Fruit fly (Drosophila melanogaster) whole organism, embryonic: ENCODE measurements around the gene CG3764.

ENCODE experiments used
- Atf3 ChIP-seq: fragments of 200-800 bp; sonication (Bioruptor generic); optimal IDR thresholded peaks from 3 replicates; lab custom pipeline; 2016; ENCODE audit warnings: missing biosample characterization, missing genetic modification characterization
- Atf6 ChIP-seq: fragments of 200-800 bp; sonication (Bioruptor generic); IDR thresholded peaks from 2 replicates; pipeline ENCODE4 v1.3.6; 2022; ENCODE audit warnings: missing biosample characterization, missing genetic modification characterization
- B-H1 ChIP-seq: fragments of 200-800 bp; sonication (Bioruptor generic); IDR thresholded peaks from 3 replicates; pipeline ENCODE4 v1.3.6; 2022; ENCODE audit warnings: missing biosample characterization, missing genetic modification characterization
- CG10431 ChIP-seq: fragments of 200-800 bp; sonication (Bioruptor generic); optimal IDR thresholded peaks from 3 replicates; lab custom pipeline; 2018; ENCODE audit warnings: missing biosample characterization, mild to moderate bottlenecking, missing genetic modification characterization
- CG11085 ChIP-seq: fragments of 200-800 bp; sonication (Bioruptor generic); IDR thresholded peaks from 2 replicates; pipeline ENCODE4 v1.3.6; 2022; ENCODE audit warnings: missing biosample characterization, missing genetic modification characterization
- CG11456 ChIP-seq: fragments of 200-800 bp; sonication (Bioruptor generic); IDR thresholded peaks from 3 replicates; pipeline ENCODE4 v1.3.6; 2022; ENCODE audit warnings: missing biosample characterization, missing genetic modification characterization
- CG11696 ChIP-seq: fragments of 200-800 bp; sonication (Bioruptor generic); IDR thresholded peaks from 2 replicates; pipeline ENCODE4 v1.3.6; 2022; ENCODE audit warnings: missing biosample characterization, missing genetic modification characterization
- CG12236 ChIP-seq: fragments of 200-800 bp; sonication (Bioruptor generic); optimal IDR thresholded peaks from 2 replicates; lab custom pipeline; 2016; ENCODE audit warnings: missing biosample characterization, missing genetic modification characterization
- CG13123 ChIP-seq: fragments of 200-800 bp; sonication (Bioruptor generic); optimal IDR thresholded peaks from 2 replicates; lab custom pipeline; 2016; ENCODE audit warnings: missing biosample characterization, missing genetic modification characterization
- CG13894 ChIP-seq: fragments of 200-800 bp; sonication (Bioruptor generic); optimal IDR thresholded peaks from 3 replicates; lab custom pipeline; 2018; ENCODE audit warnings: missing biosample characterization, mild to moderate bottlenecking, missing genetic modification characterization, moderate library complexity
- CG14441 ChIP-seq: fragments of 200-800 bp; sonication (Bioruptor generic); IDR thresholded peaks from 2 replicates; pipeline ENCODE4 v1.3.6; 2022; ENCODE audit warnings: missing biosample characterization, missing genetic modification characterization
- CG15011 ChIP-seq: fragments of 200-800 bp; sonication (Bioruptor generic); optimal IDR thresholded peaks from 3 replicates; lab custom pipeline; 2018; ENCODE audit warnings: missing biosample characterization, mild to moderate bottlenecking, missing genetic modification characterization
- CG15479 ChIP-seq: fragments of 200-800 bp; sonication (Bioruptor generic); optimal IDR thresholded peaks from 3 replicates; lab custom pipeline; 2019; ENCODE audit warnings: missing biosample characterization, mild to moderate bottlenecking, missing genetic modification characterization, moderate library complexity
- CG31365 ChIP-seq: fragments of 200-800 bp; sonication (Bioruptor generic); optimal IDR thresholded peaks from 2 replicates; lab custom pipeline; 2018; ENCODE audit warnings: missing biosample characterization, mild to moderate bottlenecking, missing genetic modification characterization
- CG32767 ChIP-seq: fragments of 200-800 bp; sonication (Bioruptor generic); IDR thresholded peaks from 2 replicates; pipeline ENCODE4 v1.3.6; 2022; ENCODE audit warnings: missing biosample characterization, missing genetic modification characterization
- CG3281 ChIP-seq: fragments of 200-800 bp; sonication (Bioruptor generic); optimal IDR thresholded peaks from 3 replicates; lab custom pipeline; 2017; ENCODE audit warnings: missing biosample characterization, mild to moderate bottlenecking, missing genetic modification characterization
- CG3407 ChIP-seq: fragments of 200-800 bp; sonication (Bioruptor generic); optimal IDR thresholded peaks from 2 replicates; lab custom pipeline; 2018; ENCODE audit warnings: missing biosample characterization, mild to moderate bottlenecking, missing genetic modification characterization
- CG3847 ChIP-seq: fragments of 200-800 bp; sonication (Bioruptor generic); IDR thresholded peaks from 2 replicates; pipeline ENCODE4 v1.3.6; 2022; ENCODE audit warnings: missing biosample characterization, missing genetic modification characterization
- CG3995 ChIP-seq: fragments of 200-800 bp; sonication (Bioruptor generic); optimal IDR thresholded peaks from 3 replicates; lab custom pipeline; 2016; ENCODE audit warnings: missing biosample characterization, missing genetic modification characterization
- CG4360 ChIP-seq: fragments of 200-800 bp; sonication (Bioruptor generic); IDR thresholded peaks from 2 replicates; pipeline ENCODE4 v1.3.6; 2022; ENCODE audit warnings: missing biosample characterization, missing genetic modification characterization
- CG4730 ChIP-seq: fragments of 200-800 bp; sonication (Bioruptor generic); IDR thresholded peaks from 2 replicates; pipeline ENCODE4 v1.3.6; 2022; ENCODE audit warnings: missing biosample characterization, missing genetic modification characterization
- CG4820 ChIP-seq: fragments of 200-800 bp; sonication (Bioruptor generic); optimal IDR thresholded peaks from 3 replicates; lab custom pipeline; 2016; ENCODE audit warnings: missing biosample characterization, missing genetic modification characterization
- CG6765 ChIP-seq: fragments of 200-800 bp; sonication (Bioruptor generic); optimal IDR thresholded peaks from 3 replicates; lab custom pipeline; 2017; ENCODE audit warnings: missing biosample characterization, mild to moderate bottlenecking, missing genetic modification characterization
- CG7271 ChIP-seq: fragments of 200-800 bp; sonication (Bioruptor generic); optimal IDR thresholded peaks from 2 replicates; lab custom pipeline; 2018; ENCODE audit warnings: missing biosample characterization, mild to moderate bottlenecking, missing genetic modification characterization, moderate library complexity
- CG7745 ChIP-seq: fragments of 200-800 bp; sonication (Bioruptor generic); optimal IDR thresholded peaks from 2 replicates; lab custom pipeline; 2018; ENCODE audit warnings: missing biosample characterization, mild to moderate bottlenecking, missing genetic modification characterization, moderate library complexity
- D ChIP-seq, 2 experiments: fragments of 200-800 bp in 1 of 2; fragments of >200 bp in 1 of 2; sonication (Bioruptor generic) in 1 of 2; optimal IDR thresholded peaks; 2 replicates in 1 of 2; 3 replicates in 1 of 2; lab custom pipeline; 2017; ENCODE audit warnings: mild to moderate bottlenecking in 1 of 2, missing biosample characterization in 1 of 2, missing genetic modification characterization in 1 of 2, missing genetic modification reagents in 1 of 2
- D19A ChIP-seq: fragments of 200-800 bp; optimal IDR thresholded peaks from 3 replicates; lab custom pipeline; 2019; ENCODE audit warnings: missing biosample characterization, mild to moderate bottlenecking, missing genetic modification characterization, moderate library complexity
- Hand ChIP-seq: fragments of 200-800 bp; sonication (Bioruptor generic); optimal IDR thresholded peaks from 2 replicates; lab custom pipeline; 2017; ENCODE audit warnings: mild to moderate bottlenecking, missing biosample characterization, missing genetic modification reagents, missing genetic modification characterization
- Hey ChIP-seq: fragments of 200-800 bp; sonication (Bioruptor generic); optimal IDR thresholded peaks from 3 replicates; lab custom pipeline; 2018; ENCODE audit warnings: missing biosample characterization, mild to moderate bottlenecking, missing genetic modification characterization
- Lpt ChIP-seq: fragments of >200 bp; optimal IDR thresholded peaks from 2 replicates; lab custom pipeline; 2018; ENCODE audit warnings: missing biosample characterization, missing genetic modification characterization
- Mad ChIP-seq: fragments of 200-800 bp; sonication (Bioruptor generic); optimal IDR thresholded peaks from 2 replicates; lab custom pipeline; 2016; ENCODE audit warnings: missing biosample characterization, missing genetic modification characterization
- Rfx ChIP-seq: fragments of 200-800 bp; sonication (Bioruptor generic); IDR thresholded peaks from 2 replicates; pipeline ENCODE4 v1.3.6; 2022; ENCODE audit warnings: missing biosample characterization, missing genetic modification characterization
- Rx ChIP-seq: fragments of 200-800 bp; sonication (Bioruptor generic); IDR thresholded peaks from 2 replicates; pipeline ENCODE4 v1.3.6; 2022; ENCODE audit warnings: missing biosample characterization, missing genetic modification characterization
- Side ChIP-seq: fragments of 200-800 bp; sonication (Bioruptor generic); optimal IDR thresholded peaks from 2 replicates; lab custom pipeline; 2016; ENCODE audit warnings: missing biosample characterization, missing genetic modification characterization
- Trl ChIP-seq, 3 experiments: fragments of >200 bp in 2 of 3; fragments of 200-800 bp in 1 of 3; sonication (Bioruptor generic) in 1 of 3; optimal IDR thresholded peaks; 2 replicates in 1 of 3; 3 replicates in 2 of 3; lab custom pipeline; 2016 to 2017; ENCODE audit warnings: missing biosample characterization in 1 of 3, missing genetic modification characterization in 1 of 3
- Usf ChIP-seq: fragments of 200-800 bp; sonication (Bioruptor generic); optimal IDR thresholded peaks from 2 replicates; lab custom pipeline; 2017; ENCODE audit warnings: missing genotype, missing biosample characterization, missing genetic modification characterization
- al ChIP-seq: fragments of 200-800 bp; sonication (Bioruptor generic); IDR thresholded peaks from 2 replicates; pipeline ENCODE4 v1.3.6; 2022; ENCODE audit warnings: missing biosample characterization, missing genetic modification characterization
- ara ChIP-seq: fragments of 200-800 bp; sonication (Bioruptor generic); IDR thresholded peaks from 2 replicates; pipeline ENCODE4 v1.3.6; 2022; ENCODE audit warnings: missing biosample characterization, missing genetic modification characterization
- dati ChIP-seq: fragments of 200-800 bp; sonication (Bioruptor generic); IDR thresholded peaks from 2 replicates; pipeline ENCODE4 v1.3.6; 2022; ENCODE audit warnings: missing biosample characterization, missing genetic modification characterization
- eve ChIP-seq, 2 experiments: fragments of >200 bp; optimal IDR thresholded peaks; 2 replicates each; lab custom pipeline; 2017; ENCODE audit warnings: missing biosample characterization in 2 of 2, missing genetic modification characterization in 2 of 2
- hbn ChIP-seq: fragments of 200-800 bp; sonication (Bioruptor generic); IDR thresholded peaks from 2 replicates; pipeline ENCODE4 v1.3.6; 2022; ENCODE audit warnings: missing biosample characterization, missing genetic modification characterization; ENCODE audit not compliant: partially characterized antibody
- psq ChIP-seq: fragments of 200-800 bp; sonication (Bioruptor generic); optimal IDR thresholded peaks from 2 replicates; lab custom pipeline; 2017; ENCODE audit warnings: missing biosample characterization, missing genetic modification characterization
- pum ChIP-seq: fragments of 200-800 bp; sonication (Bioruptor generic); optimal IDR thresholded peaks from 2 replicates; lab custom pipeline; 2016; ENCODE audit warnings: missing biosample characterization, missing genetic modification characterization
- ro ChIP-seq: fragments of 200-800 bp; sonication (Bioruptor generic); IDR thresholded peaks from 2 replicates; pipeline ENCODE4 v1.3.6; 2022; ENCODE audit warnings: missing biosample characterization, missing genetic modification characterization
- sens-2 ChIP-seq: fragments of 200-800 bp; sonication (Bioruptor generic); IDR thresholded peaks from 2 replicates; pipeline ENCODE4 v1.3.6; 2022; ENCODE audit warnings: missing biosample characterization, missing genetic modification characterization
- sim ChIP-seq: fragments of 200-800 bp; sonication (Bioruptor generic); IDR thresholded peaks from 2 replicates; pipeline ENCODE4 v1.3.6; 2022; ENCODE audit warnings: missing biosample characterization, missing genetic modification characterization
- sob ChIP-seq: fragments of 200-800 bp; sonication (Bioruptor generic); IDR thresholded peaks from 2 replicates; pipeline ENCODE4 v1.3.6; 2022; ENCODE audit warnings: missing biosample characterization, missing genetic modification characterization
- tap ChIP-seq: fragments of 200-800 bp; optimal IDR thresholded peaks from 3 replicates; lab custom pipeline; 2019; ENCODE audit warnings: missing biosample characterization, mild to moderate bottlenecking, missing genetic modification characterization, moderate library complexity
- vfl ChIP-seq: fragments of 200-800 bp; sonication (Bioruptor generic); optimal IDR thresholded peaks from 2 replicates; lab custom pipeline; 2016; ENCODE audit warnings: missing biosample characterization, missing genetic modification characterization
- zf30C ChIP-seq: fragments of 200-800 bp; sonication (Bioruptor generic); optimal IDR thresholded peaks from 3 replicates; lab custom pipeline; 2018; ENCODE audit warnings: missing biosample characterization, mild to moderate bottlenecking, missing genetic modification characterization

The CG3764 gene

dm6 chr3L:16975638-16976528 is 36.5 kb downstream of the CG3764 start (continued):
- no peak for TF ChIP-seq CG7745 (tag; lab: Kevin White, UChicago)
- TF ChIP-seq CG3281 (GFP tag; lab: Kevin White, UChicago): no peak
- TF ChIP-seq Side: no peak
- no peak for TF ChIP-seq sim (GFP tag; lab: Robert Waterston, UW)
- TF ChIP-seq al (GFP tag; lab: Robert Waterston, UW): no peak
- TF ChIP-seq D19A (tag; lab: Kevin White, UChicago): no peak
- TF ChIP-seq Lpt (GFP tag; lab: Kevin White, UChicago): no peak
- TF ChIP-seq CG3995 (GFP tag; lab: Kevin White, UChicago): no peak
- no peak for TF ChIP-seq Rx (GFP tag; lab: Robert Waterston, UW)
- TF ChIP-seq dati (GFP tag; lab: Robert Waterston, UW): no peak
- TF ChIP-seq Hand (GFP tag; lab: Kevin White, UChicago): no peak
- no peak for TF ChIP-seq sens-2 (GFP tag; lab: Robert Waterston, UW)
- no peak for TF ChIP-seq D (optimal IDR thresholded peaks at IDR 0.05; lab: Kevin White, UChicago)
- TF ChIP-seq D (GFP tag; optimal IDR thresholded peaks at IDR 0.05; lab: Kevin White, UChicago): no peak
- no peak for TF ChIP-seq CG13894
- TF ChIP-seq sob (GFP tag; lab: Robert Waterston, UW): no peak
- no peak for TF ChIP-seq Atf3
- no peak for TF ChIP-seq Usf (GFP tag; lab: Kevin White, UChicago)
- no peak for TF ChIP-seq ro (GFP tag; lab: Robert Waterston, UW)
- no peak for TF ChIP-seq CG15011
- TF ChIP-seq CG4820 (GFP tag; lab: Kevin White, UChicago): peak; percentile 6
- TF ChIP-seq CG32767 (GFP tag; lab: Robert Waterston, UW): no peak
- TF ChIP-seq CG4730 (GFP tag; lab: Robert Waterston, UW): no peak
- TF ChIP-seq CG10431 (GFP tag; lab: Kevin White, UChicago): no peak
- TF ChIP-seq pum: no peak
- TF ChIP-seq Atf6 (GFP tag; lab: Robert Waterston, UW): peak; percentile 31; the same call in 1 of the 2 replicates
- TF ChIP-seq psq (GFP tag; lab: Kevin White, UChicago): no peak
- TF ChIP-seq Hey (tag; lab: Kevin White, UChicago): no peak
- no peak for TF ChIP-seq hbn
- no peak for TF ChIP-seq CG3847
- TF ChIP-seq Rfx: no peak
- TF ChIP-seq CG3407 (GFP tag; lab: Kevin White, UChicago): no peak
- no peak for TF ChIP-seq zf30C (GFP tag; lab: Kevin White, UChicago)
- TF ChIP-seq CG7271 (tag; lab: Kevin White, UChicago): no peak
- no peak for TF ChIP-seq CG11456 (GFP tag; lab: Robert Waterston, UW)
- no peak for TF ChIP-seq CG15479
- TF ChIP-seq CG6765 (GFP tag; lab: Kevin White, UChicago): no peak
- TF ChIP-seq CG31365: no peak
- TF ChIP-seq CG4360 (GFP tag; lab: Robert Waterston, UW): 0 out of 2 replicates have a peak, but pooled peaks have one; percentile 25
- TF ChIP-seq ara (GFP tag; lab: Robert Waterston, UW): no peak
- no peak for TF ChIP-seq CG14441 (GFP tag; lab: Robert Waterston, UW)
- no peak for TF ChIP-seq CG11696
- TF ChIP-seq Mad: no peak
- TF ChIP-seq CG12236 (GFP tag; lab: Kevin White, UChicago): peak; percentile 3
- no peak for TF ChIP-seq CG13123 (GFP tag; lab: Kevin White, UChicago)
- no peak for TF ChIP-seq tap (tag; lab: Kevin White, UChicago)
- no peak for TF ChIP-seq Trl (optimal IDR thresholded peaks at IDR 0.05; lab: Kevin White, UChicago)
- no peak for TF ChIP-seq Trl (GFP tag; optimal IDR thresholded peaks at IDR 0.05; lab: Kevin White, UChicago)
- TF ChIP-seq CG11085 (GFP tag; lab: Robert Waterston, UW): no peak
- TF ChIP-seq vfl (GFP tag; lab: Kevin White, UChicago): no peak
- no peak for TF ChIP-seq B-H1
- TF ChIP-seq eve (GFP tag; optimal IDR thresholded peaks at IDR 0.05; lab: Kevin White, UChicago): peak in 1 of 2 experiments; percentile 59
